Fruit fly (Drosophila melanogaster): ENCODE measurements around the gene Bug22.

- TF ChIP-seq CG8478 (optimal IDR thresholded peaks at IDR 0.05) (no peak), CTCF (optimal IDR thresholded peaks at IDR 0.05) (no peak)
These were observed 37.7 kb upstream of the Bug22 start for dm6 chr2L:10468388-10468787.
